Worm (Caenorhabditis elegans) whole organism, L1 larva: ENCODE data around the gene C50F4.1.

Experiments used
- C34B4.2 ChIP-seq: sonication (generic microtip); optimal IDR thresholded peaks from 2 replicates; lab custom pipeline; 2017; ENCODE audit warnings: mild to moderate bottlenecking, missing genetic modification characterization, missing compliant biosample characterization
- aha-1 ChIP-seq: fragments of 150-350 bp; optimal IDR thresholded peaks from 2 replicates; lab custom pipeline; 2014; ENCODE audit warnings: missing biosample characterization, missing genetic modification characterization
- aly-2 ChIP-seq: fragments of 150-350 bp; optimal IDR thresholded peaks from 2 replicates; lab custom pipeline; 2014; ENCODE audit warnings: missing biosample characterization, missing genetic modification characterization
- ama-1 ChIP-seq: fragments of 150-350 bp; optimal IDR thresholded peaks from 2 replicates; lab custom pipeline; 2014
- blmp-1 ChIP-seq: fragments of 150-350 bp; optimal IDR thresholded peaks from 2 replicates; lab custom pipeline; 2014; ENCODE audit warnings: missing biosample characterization, missing genetic modification characterization
- ceh-82 ChIP-seq, 3 experiments: fragments of 150-350 bp in 1 of 3; sonication (generic microtip) in 2 of 3; optimal IDR thresholded peaks; 2 replicates each; lab custom pipeline; 2014 to 2017; ENCODE audit warnings: missing biosample characterization in 3 of 3, missing genetic modification characterization in 3 of 3
- ces-1 ChIP-seq: fragments of 150-350 bp; optimal IDR thresholded peaks from 2 replicates; lab custom pipeline; 2014; ENCODE audit warnings: missing biosample characterization, missing genetic modification reagents, missing genetic modification characterization
- dpl-1 ChIP-seq, 3 experiments: fragments of 150-350 bp in 2 of 3; sonication (generic microtip) in 1 of 3; optimal IDR thresholded peaks; 2 replicates each; lab custom pipeline; 2014 to 2017; ENCODE audit warnings: missing biosample characterization in 3 of 3, missing genetic modification characterization in 3 of 3, missing genetic modification reagents in 3 of 3
- efl-1 ChIP-seq, 4 experiments: fragments of 150-350 bp; optimal IDR thresholded peaks in 3 of 4; peaks in 1 of 4; 1 replicate in 1 of 4; 2 replicates in 3 of 4; lab custom pipeline; 2014; ENCODE audit warnings: missing biosample characterization in 2 of 4, missing genetic modification characterization in 2 of 4, missing genetic modification reagents in 2 of 4
- egl-13 ChIP-seq: sonication (generic microtip); optimal IDR thresholded peaks from 2 replicates; lab custom pipeline; 2016; ENCODE audit warnings: missing genotype, missing genetic modification reagents, missing genetic modification characterization, missing compliant biosample characterization
- elt-2 ChIP-seq: sonication (generic microtip); optimal IDR thresholded peaks from 2 replicates; lab custom pipeline; 2016; ENCODE audit warnings: missing genetic modification characterization, mild to moderate bottlenecking, inconsistent platforms, missing compliant biosample characterization, missing genetic modification reagents
- ets-5 ChIP-seq: fragments of 200-800 bp; sonication (Bioruptor generic); IDR thresholded peaks from 2 replicates; pipeline ENCODE4 v1.3.6; 2022; ENCODE audit warnings: missing genetic modification characterization, missing compliant biosample characterization
- fkh-10 ChIP-seq: sonication (generic microtip); optimal IDR thresholded peaks from 2 replicates; lab custom pipeline; 2017; ENCODE audit warnings: missing biosample characterization, missing genetic modification reagents, missing genetic modification characterization
- fkh-4 ChIP-seq: sonication (generic microtip); optimal IDR thresholded peaks from 2 replicates; lab custom pipeline; 2016; ENCODE audit warnings: missing compliant biosample characterization, missing genetic modification characterization, borderline replicate concordance
- fkh-8 ChIP-seq: sonication (generic microtip); optimal IDR thresholded peaks from 2 replicates; lab custom pipeline; 2016; ENCODE audit warnings: mild to moderate bottlenecking, missing genetic modification characterization, missing compliant biosample characterization
- grh-1 ChIP-seq: fragments of 200-800 bp; sonication (Bioruptor generic); IDR thresholded peaks from 2 replicates; pipeline ENCODE4 v1.3.6; 2022; ENCODE audit warnings: missing genetic modification reagents, missing genetic modification characterization, missing compliant biosample characterization
- hlh-17 ChIP-seq: fragments of 200-800 bp; sonication (Bioruptor generic); optimal IDR thresholded peaks from 2 replicates; lab custom pipeline; 2018; ENCODE audit warnings: missing genetic modification characterization, mild to moderate bottlenecking, missing compliant biosample characterization, moderate library complexity, borderline replicate concordance
- hpl-2 ChIP-seq: fragments of 150-350 bp; optimal IDR thresholded peaks from 2 replicates; lab custom pipeline; 2014; ENCODE audit warnings: missing biosample characterization, missing genetic modification reagents, missing genetic modification characterization
- isw-1 ChIP-seq: fragments of 200-800 bp; sonication (Bioruptor generic); IDR thresholded peaks from 2 replicates; pipeline ENCODE4 v1.3.6; 2022; ENCODE audit warnings: missing genetic modification characterization, missing compliant biosample characterization
- lin-14 ChIP-seq: fragments of 200-800 bp; sonication (Bioruptor generic); optimal IDR thresholded peaks from 2 replicates; lab custom pipeline; 2018; ENCODE audit warnings: mild to moderate bottlenecking, missing genetic modification characterization, moderate library complexity, missing compliant biosample characterization
- lin-15B ChIP-seq: fragments of 150-350 bp; sonication (generic microtip); optimal IDR thresholded peaks from 3 replicates; lab custom pipeline; 2014; ENCODE audit warnings: missing biosample characterization, missing genetic modification characterization
- lin-35 ChIP-seq, 2 experiments: fragments of 150-350 bp; optimal IDR thresholded peaks; 2 replicates each; lab custom pipeline; 2014; ENCODE audit warnings: missing biosample characterization in 2 of 2, missing genetic modification characterization in 2 of 2, missing genetic modification reagents in 2 of 2
- mef-2 ChIP-seq: fragments of 150-350 bp; optimal IDR thresholded peaks from 2 replicates; lab custom pipeline; 2014; ENCODE audit warnings: missing biosample characterization, missing genetic modification characterization
- nhr-12 ChIP-seq: sonication (generic microtip); optimal IDR thresholded peaks from 2 replicates; lab custom pipeline; 2017; ENCODE audit warnings: missing biosample characterization, missing genetic modification characterization
- nhr-19 ChIP-seq: fragments of 200-800 bp; sonication (Bioruptor generic); conservative IDR thresholded peaks from 2 replicates; pipeline ENCODE4 v1.3.6; 2022; ENCODE audit warnings: missing genetic modification characterization, missing compliant biosample characterization
- nhr-20 ChIP-seq: sonication (generic microtip); optimal IDR thresholded peaks from 2 replicates; lab custom pipeline; 2016; ENCODE audit warnings: mild to moderate bottlenecking, missing genetic modification characterization, missing compliant biosample characterization
- nhr-47 ChIP-seq: sonication (generic microtip); optimal IDR thresholded peaks from 2 replicates; lab custom pipeline; 2016; ENCODE audit warnings: mild to moderate bottlenecking, missing genetic modification characterization, moderate library complexity, missing compliant biosample characterization
- nhr-71 ChIP-seq: sonication (generic microtip); optimal IDR thresholded peaks from 2 replicates; lab custom pipeline; 2016; ENCODE audit warnings: mild to moderate bottlenecking, missing genetic modification characterization, moderate library complexity, missing compliant biosample characterization
- nhr-76 ChIP-seq: sonication (generic microtip); optimal IDR thresholded peaks from 2 replicates; lab custom pipeline; 2017; ENCODE audit warnings: missing biosample characterization, missing genetic modification characterization
- nhr-77 ChIP-seq: fragments of 150-350 bp; optimal IDR thresholded peaks from 2 replicates; lab custom pipeline; 2014; ENCODE audit warnings: missing biosample characterization, missing genetic modification characterization
- nhr-84 ChIP-seq: sonication (generic microtip); optimal IDR thresholded peaks from 2 replicates; lab custom pipeline; 2017; ENCODE audit warnings: missing biosample characterization, missing genetic modification characterization
- nhr-90 ChIP-seq: sonication (generic microtip); optimal IDR thresholded peaks from 2 replicates; lab custom pipeline; 2016; ENCODE audit warnings: mild to moderate bottlenecking, missing genetic modification characterization, missing compliant biosample characterization; ENCODE audit not compliant: poor library complexity
- pag-3 ChIP-seq: sonication (generic microtip); optimal IDR thresholded peaks from 2 replicates; lab custom pipeline; 2017; ENCODE audit warnings: missing genetic modification characterization, mild to moderate bottlenecking, missing compliant biosample characterization, antibody characterized with exemption, borderline replicate concordance; ENCODE audit not compliant: insufficient read depth
- pax-3 ChIP-seq: fragments of 200-800 bp; sonication (Bioruptor generic); optimal IDR thresholded peaks from 2 replicates; lab custom pipeline; 2018; ENCODE audit warnings: mild to moderate bottlenecking, missing genetic modification characterization, moderate library complexity, missing compliant biosample characterization
- rnt-1 ChIP-seq: sonication (generic microtip); optimal IDR thresholded peaks from 2 replicates; lab custom pipeline; 2016; ENCODE audit warnings: mild to moderate bottlenecking, missing genetic modification characterization, moderate library complexity, missing compliant biosample characterization
- skn-1 ChIP-seq: fragments of 150-350 bp; optimal IDR thresholded peaks from 2 replicates; lab custom pipeline; 2014; ENCODE audit warnings: missing biosample characterization, missing genetic modification characterization
- snu-23 ChIP-seq: sonication (generic microtip); optimal IDR thresholded peaks from 2 replicates; lab custom pipeline; 2016; ENCODE audit warnings: missing genetic modification characterization, missing compliant biosample characterization
- swsn-7 ChIP-seq: sonication (generic microtip); optimal IDR thresholded peaks from 2 replicates; lab custom pipeline; 2016; ENCODE audit warnings: missing genetic modification characterization, missing compliant biosample characterization
- unc-30 ChIP-seq: sonication (generic microtip); optimal IDR thresholded peaks from 2 replicates; lab custom pipeline; 2017; ENCODE audit warnings: missing biosample characterization, missing genetic modification characterization
- vab-15 ChIP-seq: sonication (generic microtip); optimal IDR thresholded peaks from 2 replicates; lab custom pipeline; 2017; ENCODE audit warnings: missing genotype, mild to moderate bottlenecking, missing genetic modification characterization, missing compliant biosample characterization
- xbp-1 ChIP-seq: sonication (generic microtip); optimal IDR thresholded peaks from 2 replicates; lab custom pipeline; 2016; ENCODE audit warnings: missing genetic modification characterization, missing compliant biosample characterization
- zag-1 ChIP-seq: fragments of 150-350 bp; optimal IDR thresholded peaks from 2 replicates; lab custom pipeline; 2014; ENCODE audit warnings: missing biosample characterization, missing genetic modification characterization
- zip-4 ChIP-seq: fragments of 200-800 bp; sonication (Bioruptor generic); optimal IDR thresholded peaks from 2 replicates; lab custom pipeline; 2018; ENCODE audit warnings: mild to moderate bottlenecking, missing genetic modification characterization, moderate library complexity, missing compliant biosample characterization
- ztf-4 ChIP-seq: fragments of 150-350 bp; optimal IDR thresholded peaks from 2 replicates; lab custom pipeline; 2014; ENCODE audit warnings: missing biosample characterization, missing genetic modification characterization

The C50F4.1 gene

DNA sequence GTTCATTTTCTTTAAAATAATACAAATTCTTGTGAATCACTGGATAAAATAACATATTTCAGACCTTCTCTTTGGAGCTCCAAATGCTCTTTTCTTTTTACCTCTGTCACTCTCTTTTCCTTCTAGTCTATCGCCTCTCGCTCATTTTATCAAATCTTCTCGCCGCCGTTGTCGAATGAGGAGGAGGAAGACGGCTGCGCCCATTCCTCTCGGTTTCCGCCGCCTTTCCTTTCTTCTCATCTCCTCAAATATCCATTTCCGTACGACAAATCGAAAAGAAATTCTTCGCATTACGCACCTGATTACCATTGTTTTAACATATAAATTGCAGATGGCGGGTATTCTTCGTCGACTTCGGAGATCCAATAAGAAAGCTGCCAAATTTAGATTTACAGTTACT is 23.7 kb downstream of the C50F4.1 start, which contains the start of gene ehbp-1:
ehbp-1 (plus strand) TSS at position 332 of the 400 bp plus-strand sequence.
- TF ChIP-seq unc-30 (tag; lab: Kevin White, UChicago) (no peak), blmp-1 (tag; lab: Kevin White, UChicago) (peak; percentile 67), nhr-71 (tag; lab: Kevin White, UChicago) (peak; percentile 18), fkh-10 (GFP tag; lab: Kevin White, UChicago) (peak; percentile 58), egl-13 (tag; lab: Kevin White, UChicago) (peak; percentile 18), lin-14 (GFP tag; lab: Kevin White, UChicago) (peak; percentile 80), dpl-1 (GFP tag; optimal IDR thresholded peaks at IDR 0.05; lab: Kevin White, UChicago) (no peak), swsn-7 (tag; lab: Kevin White, UChicago) (peak; percentile 0), lin-35 (GFP tag; optimal IDR thresholded peaks at IDR 0.05; lab: Kevin White, UChicago) (no peak), snu-23 (GFP tag; lab: Kevin White, UChicago) (peak; percentile 1)
- TF ChIP-seq, all 84 proteins: peak for 7

DNA sequence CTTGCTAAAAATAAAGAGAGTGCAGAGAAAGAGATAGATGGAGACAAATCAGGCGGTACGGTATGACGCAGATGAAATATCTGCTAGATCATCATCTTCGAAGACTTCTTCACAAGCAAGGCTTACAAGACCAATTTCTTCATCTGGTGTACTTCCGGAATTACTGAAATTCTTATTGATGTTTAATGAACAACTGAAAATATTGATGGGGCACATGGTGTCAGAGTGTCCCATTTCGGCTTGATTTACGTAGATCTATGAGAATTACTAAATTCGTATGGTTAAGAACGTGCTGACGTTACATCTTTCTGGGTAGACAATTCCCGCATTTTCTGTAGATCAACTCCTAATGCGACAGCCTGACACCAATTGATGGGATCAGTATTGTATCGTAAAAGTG is 30.1 kb downstream of the C50F4.1 start:
- TF ChIP-seq efl-1 (optimal IDR thresholded peaks at IDR 0.05; lab: Kevin White, UChicago) (no peak), efl-1 (GFP tag; optimal IDR thresholded peaks at IDR 0.05 in 1 of 2; lab: Kevin White, UChicago) (peak in 1 of 2 experiments; percentile 25), unc-30 (tag; lab: Kevin White, UChicago) (no peak)

DNA sequence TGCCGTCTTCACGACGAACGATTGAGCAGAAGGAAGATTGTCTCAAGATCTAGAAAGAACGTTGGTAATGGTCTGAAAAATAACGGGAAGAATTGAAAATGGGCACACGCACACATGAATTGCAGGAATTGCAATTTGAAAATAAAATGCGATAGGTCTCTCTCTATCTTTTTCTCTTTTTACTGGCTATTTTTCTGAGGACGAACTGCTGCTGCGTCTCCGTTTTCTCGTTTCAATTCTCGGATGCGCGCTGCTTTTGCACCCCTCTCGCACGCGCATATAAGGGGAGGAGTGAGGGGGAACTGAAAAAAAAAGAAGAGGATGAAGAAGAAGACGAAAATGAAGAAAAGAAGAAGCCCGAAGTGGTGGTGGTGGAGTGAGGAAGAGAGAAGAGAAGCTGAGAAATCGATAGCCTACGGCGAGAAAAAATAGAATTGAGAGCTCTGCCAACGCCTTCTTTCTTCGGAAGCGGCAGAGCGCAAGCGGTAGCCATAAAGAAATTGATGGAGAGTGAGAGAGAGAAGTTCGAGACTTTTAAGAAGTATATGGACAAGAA is 35.1 kb downstream of the C50F4.1 start, which contains the start of gene rgef-1:
rgef-1 (minus strand) TSS at position 51 of the 556 bp plus-strand sequence.
- no peak for TF ChIP-seq nhr-12
- no peak for TF ChIP-seq aha-1 (tag; lab: Kevin White, UChicago)
- no peak for TF ChIP-seq fkh-4 (tag; lab: Kevin White, UChicago)
- no peak for TF ChIP-seq nhr-76 (tag; lab: Kevin White, UChicago)
- peak; percentile 88 for TF ChIP-seq fkh-8 (tag; lab: Kevin White, UChicago)
- peak; percentile 30 to 34 for TF ChIP-seq efl-1 (optimal IDR thresholded peaks at IDR 0.05; lab: Kevin White, UChicago)
- peak in 1 of 2 experiments; percentile 3 for TF ChIP-seq efl-1 (GFP tag; optimal IDR thresholded peaks at IDR 0.05 in 1 of 2; lab: Kevin White, UChicago)
- no peak for TF ChIP-seq vab-15 (tag; lab: Kevin White, UChicago)
- no peak for TF ChIP-seq zip-4 (GFP tag; lab: Kevin White, UChicago)
- no peak for TF ChIP-seq ets-5 (GFP tag; lab: Robert Waterston, UW)
- TF ChIP-seq snu-23 (GFP tag; lab: Kevin White, UChicago), result peak; percentile 36
- no peak for TF ChIP-seq nhr-77 (tag; lab: Kevin White, UChicago)
- TF ChIP-seq ama-1 (lab: Kevin White, UChicago), result no peak
- no peak for TF ChIP-seq nhr-90 (tag; lab: Kevin White, UChicago)
- TF ChIP-seq aly-2 (tag; lab: Kevin White, UChicago), result no peak
- no peak for TF ChIP-seq elt-2 (tag; lab: Kevin White, UChicago)
- peak; percentile 79 for TF ChIP-seq egl-13 (tag; lab: Kevin White, UChicago)
- peak; percentile 62 for TF ChIP-seq isw-1
- no peak for TF ChIP-seq ces-1
- TF ChIP-seq ztf-4 (tag; lab: Kevin White, UChicago), result no peak
- no peak for TF ChIP-seq unc-30 (tag; lab: Kevin White, UChicago)
- TF ChIP-seq nhr-20 (tag; lab: Kevin White, UChicago), result peak; percentile 6
- TF ChIP-seq lin-15B (tag; lab: Kevin White, UChicago), result no peak
- peak; percentile 65 for TF ChIP-seq nhr-47 (tag; lab: Kevin White, UChicago)
- TF ChIP-seq ceh-82 (tag; optimal IDR thresholded peaks at IDR 0.05; lab: Kevin White, UChicago), result peak; percentile 30 to 82 (median 59)
- TF ChIP-seq lin-14 (GFP tag; lab: Kevin White, UChicago), result peak; percentile 95
- peak; percentile 5 for TF ChIP-seq skn-1 (tag; lab: Kevin White, UChicago)
- TF ChIP-seq blmp-1 (tag; lab: Kevin White, UChicago), result no peak
- TF ChIP-seq swsn-7 (tag; lab: Kevin White, UChicago), result peak; percentile 71
- peak; percentile 80 for TF ChIP-seq mef-2 (tag; lab: Kevin White, UChicago)
- TF ChIP-seq nhr-84 (tag; lab: Kevin White, UChicago), result no peak
- no peak for TF ChIP-seq C34B4.2 (tag; lab: Kevin White, UChicago)
- TF ChIP-seq rnt-1 (tag; lab: Kevin White, UChicago), result no peak
- TF ChIP-seq hpl-2, result no peak
- no peak for TF ChIP-seq grh-1 (GFP tag; lab: Robert Waterston, UW)
- TF ChIP-seq xbp-1 (tag; lab: Kevin White, UChicago), result peak; percentile 23
- TF ChIP-seq zag-1, result peak; percentile 47
- TF ChIP-seq nhr-19 (GFP tag; lab: Robert Waterston, UW), result no peak
- peak; percentile 71 for TF ChIP-seq nhr-71 (tag; lab: Kevin White, UChicago)
- no peak for TF ChIP-seq pag-3 (tag; lab: Kevin White, UChicago)
- peak; percentile 3 for TF ChIP-seq pax-3 (tag; lab: Kevin White, UChicago)
- peak in 1 of 2 experiments; percentile 51 for TF ChIP-seq lin-35 (GFP tag; optimal IDR thresholded peaks at IDR 0.05; lab: Kevin White, UChicago)
- no peak for TF ChIP-seq hlh-17
